Fruit fly (Drosophila melanogaster): ENCODE results near the gene PDCD-5.

DNA sequence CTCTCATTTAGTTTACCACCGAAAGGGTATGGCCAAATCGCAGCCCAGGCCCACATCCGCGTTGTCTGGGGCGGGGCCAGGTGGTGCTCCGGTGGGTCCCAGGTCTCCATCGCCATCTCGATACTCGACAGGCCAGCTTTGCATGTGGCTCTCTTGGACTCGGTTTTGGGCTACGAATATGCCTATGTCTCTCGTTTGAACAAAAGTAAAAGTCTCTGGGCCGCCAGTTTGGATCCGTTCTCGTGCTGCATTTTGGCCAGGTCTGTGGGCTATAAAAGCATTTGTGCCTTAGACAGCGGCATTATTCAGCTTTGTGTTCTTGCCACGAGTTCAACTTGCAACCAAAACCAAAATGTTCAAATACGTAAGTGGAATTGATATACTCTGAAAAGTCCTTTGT lies 45.3 kb upstream of the PDCD-5 start, which contains the start of gene CG13065:
- TF ChIP-seq CG34367 (tag; optimal IDR thresholded peaks at IDR 0.05) (no peak), CG8159 (tag; optimal IDR thresholded peaks at IDR 0.05) (no peak), Ets98B (GFP tag; IDR thresholded peaks at IDR 0.05) (no peak), EcR (GFP tag; optimal IDR thresholded peaks at IDR 0.05) (no peak), CG14655 (GFP tag; optimal IDR thresholded peaks at IDR 0.05) (no peak), CG8301 (tag; optimal IDR thresholded peaks at IDR 0.05) (no peak)

Data from whole organism, pupa.